Worm (Caenorhabditis elegans) whole organism, L1 larva: Measurements from ENCODE around the gene F54E7.9.

Experiments used
- C16A3.4 ChIP-seq: fragments of 150-350 bp; optimal IDR thresholded peaks from 2 replicates; lab custom pipeline; 2014; ENCODE audit warnings: missing biosample characterization, missing genetic modification characterization
- alr-1 ChIP-seq: fragments of 200-800 bp; sonication (Bioruptor generic); optimal IDR thresholded peaks from 2 replicates; lab custom pipeline; 2018; ENCODE audit warnings: borderline replicate concordance, mild to moderate bottlenecking, missing genetic modification characterization, missing compliant biosample characterization
- aly-2 ChIP-seq: fragments of 150-350 bp; optimal IDR thresholded peaks from 2 replicates; lab custom pipeline; 2014; ENCODE audit warnings: missing biosample characterization, missing genetic modification characterization
- ama-1 ChIP-seq: fragments of 150-350 bp; optimal IDR thresholded peaks from 2 replicates; lab custom pipeline; 2014
- blmp-1 ChIP-seq: fragments of 150-350 bp; optimal IDR thresholded peaks from 2 replicates; lab custom pipeline; 2014; ENCODE audit warnings: missing biosample characterization, missing genetic modification characterization
- ceh-8 ChIP-seq: fragments of 200-800 bp; sonication (Bioruptor generic); optimal IDR thresholded peaks from 2 replicates; lab custom pipeline; 2018; ENCODE audit warnings: mild to moderate bottlenecking, missing genetic modification characterization, moderate library complexity, missing compliant biosample characterization
- ceh-82 ChIP-seq, 3 experiments: fragments of 150-350 bp in 1 of 3; sonication (generic microtip) in 2 of 3; optimal IDR thresholded peaks; 2 replicates each; lab custom pipeline; 2014 to 2017; ENCODE audit warnings: missing biosample characterization in 3 of 3, missing genetic modification characterization in 3 of 3
- ceh-90 ChIP-seq: sonication (generic microtip); optimal IDR thresholded peaks from 2 replicates; lab custom pipeline; 2016; ENCODE audit warnings: missing genetic modification characterization, missing compliant biosample characterization
- ces-1 ChIP-seq: fragments of 150-350 bp; optimal IDR thresholded peaks from 2 replicates; lab custom pipeline; 2014; ENCODE audit warnings: missing biosample characterization, missing genetic modification reagents, missing genetic modification characterization
- dpl-1 ChIP-seq, 3 experiments: fragments of 150-350 bp in 2 of 3; sonication (generic microtip) in 1 of 3; optimal IDR thresholded peaks; 2 replicates each; lab custom pipeline; 2014 to 2017; ENCODE audit warnings: missing biosample characterization in 3 of 3, missing genetic modification characterization in 3 of 3, missing genetic modification reagents in 3 of 3
- dsc-1 ChIP-seq: sonication (generic microtip); optimal IDR thresholded peaks from 2 replicates; lab custom pipeline; 2016; ENCODE audit warnings: mild to moderate bottlenecking, missing genetic modification characterization, missing compliant biosample characterization
- efl-1 ChIP-seq, 4 experiments: fragments of 150-350 bp; optimal IDR thresholded peaks in 3 of 4; peaks in 1 of 4; 1 replicate in 1 of 4; 2 replicates in 3 of 4; lab custom pipeline; 2014; ENCODE audit warnings: missing biosample characterization in 2 of 4, missing genetic modification characterization in 2 of 4, missing genetic modification reagents in 2 of 4
- efl-3 ChIP-seq: fragments of 200-800 bp; sonication (Bioruptor generic); optimal IDR thresholded peaks from 2 replicates; lab custom pipeline; 2018; ENCODE audit warnings: mild to moderate bottlenecking, missing genetic modification characterization, missing compliant biosample characterization
- egl-13 ChIP-seq: sonication (generic microtip); optimal IDR thresholded peaks from 2 replicates; lab custom pipeline; 2016; ENCODE audit warnings: missing genotype, missing genetic modification reagents, missing genetic modification characterization, missing compliant biosample characterization
- egl-27 ChIP-seq, 2 experiments: fragments of 150-350 bp in 1 of 2; sonication (generic microtip); optimal IDR thresholded peaks; 3 replicates each; lab custom pipeline; 2017 to 2018; ENCODE audit warnings: missing biosample characterization in 2 of 2, missing genetic modification characterization in 2 of 2, missing genetic modification reagents in 2 of 2
- fkh-10 ChIP-seq: sonication (generic microtip); optimal IDR thresholded peaks from 2 replicates; lab custom pipeline; 2017; ENCODE audit warnings: missing biosample characterization, missing genetic modification reagents, missing genetic modification characterization
- fos-1 ChIP-seq: fragments of 150-350 bp; optimal IDR thresholded peaks from 2 replicates; lab custom pipeline; 2014; ENCODE audit warnings: missing biosample characterization, missing genetic modification characterization
- hlh-4 ChIP-seq: sonication (generic microtip); optimal IDR thresholded peaks from 2 replicates; lab custom pipeline; 2016; ENCODE audit warnings: mild to moderate bottlenecking, missing genetic modification characterization, missing compliant biosample characterization
- hpl-2 ChIP-seq: fragments of 150-350 bp; optimal IDR thresholded peaks from 2 replicates; lab custom pipeline; 2014; ENCODE audit warnings: missing biosample characterization, missing genetic modification reagents, missing genetic modification characterization
- isw-1 ChIP-seq: fragments of 200-800 bp; sonication (Bioruptor generic); IDR thresholded peaks from 2 replicates; pipeline ENCODE4 v1.3.6; 2022; ENCODE audit warnings: missing genetic modification characterization, missing compliant biosample characterization
- jun-1 ChIP-seq: fragments of 150-350 bp; optimal IDR thresholded peaks from 2 replicates; lab custom pipeline; 2014; ENCODE audit warnings: missing biosample characterization, missing genetic modification reagents, missing genetic modification characterization
- lin-13 ChIP-seq: fragments of 150-350 bp; optimal IDR thresholded peaks from 2 replicates; lab custom pipeline; 2014; ENCODE audit warnings: missing biosample characterization, missing genetic modification reagents, missing genetic modification characterization
- lin-14 ChIP-seq: fragments of 200-800 bp; sonication (Bioruptor generic); optimal IDR thresholded peaks from 2 replicates; lab custom pipeline; 2018; ENCODE audit warnings: mild to moderate bottlenecking, missing genetic modification characterization, moderate library complexity, missing compliant biosample characterization
- lin-15B ChIP-seq: fragments of 150-350 bp; sonication (generic microtip); optimal IDR thresholded peaks from 3 replicates; lab custom pipeline; 2014; ENCODE audit warnings: missing biosample characterization, missing genetic modification characterization
- lin-35 ChIP-seq, 2 experiments: fragments of 150-350 bp; optimal IDR thresholded peaks; 2 replicates each; lab custom pipeline; 2014; ENCODE audit warnings: missing biosample characterization in 2 of 2, missing genetic modification characterization in 2 of 2, missing genetic modification reagents in 2 of 2
- lin-39 ChIP-seq: fragments of 150-350 bp; optimal IDR thresholded peaks from 2 replicates; lab custom pipeline; 2014; ENCODE audit warnings: missing biosample characterization, missing genetic modification reagents, missing genetic modification characterization
- lsy-2 ChIP-seq, 2 experiments: fragments of 150-350 bp; optimal IDR thresholded peaks; 2 replicates each; lab custom pipeline; 2014; ENCODE audit warnings: missing biosample characterization in 2 of 2, missing genetic modification characterization in 2 of 2
- mdl-1 ChIP-seq, 2 experiments: fragments of 150-350 bp; optimal IDR thresholded peaks; 2 replicates each; lab custom pipeline; 2014 to 2017; ENCODE audit warnings: missing biosample characterization in 2 of 2, missing genetic modification characterization in 2 of 2, inconsistent platforms in 1 of 2
- nhr-11 ChIP-seq: fragments of 150-350 bp; optimal IDR thresholded peaks from 2 replicates; lab custom pipeline; 2014; ENCODE audit warnings: missing biosample characterization, missing genetic modification characterization
- nhr-19 ChIP-seq: fragments of 200-800 bp; sonication (Bioruptor generic); conservative IDR thresholded peaks from 2 replicates; pipeline ENCODE4 v1.3.6; 2022; ENCODE audit warnings: missing genetic modification characterization, missing compliant biosample characterization
- nhr-237 ChIP-seq: fragments of 150-350 bp; optimal IDR thresholded peaks from 2 replicates; lab custom pipeline; 2014; ENCODE audit warnings: missing biosample characterization, missing genetic modification characterization
- nhr-77 ChIP-seq: fragments of 150-350 bp; optimal IDR thresholded peaks from 2 replicates; lab custom pipeline; 2014; ENCODE audit warnings: missing biosample characterization, missing genetic modification characterization
- nhr-90 ChIP-seq: sonication (generic microtip); optimal IDR thresholded peaks from 2 replicates; lab custom pipeline; 2016; ENCODE audit warnings: mild to moderate bottlenecking, missing genetic modification characterization, missing compliant biosample characterization; ENCODE audit not compliant: poor library complexity
- pag-3 ChIP-seq: sonication (generic microtip); optimal IDR thresholded peaks from 2 replicates; lab custom pipeline; 2017; ENCODE audit warnings: missing genetic modification characterization, mild to moderate bottlenecking, missing compliant biosample characterization, antibody characterized with exemption, borderline replicate concordance; ENCODE audit not compliant: insufficient read depth
- rnt-1 ChIP-seq: sonication (generic microtip); optimal IDR thresholded peaks from 2 replicates; lab custom pipeline; 2016; ENCODE audit warnings: mild to moderate bottlenecking, missing genetic modification characterization, moderate library complexity, missing compliant biosample characterization
- snu-23 ChIP-seq: sonication (generic microtip); optimal IDR thresholded peaks from 2 replicates; lab custom pipeline; 2016; ENCODE audit warnings: missing genetic modification characterization, missing compliant biosample characterization
- sox-4 ChIP-seq: sonication (generic microtip); optimal IDR thresholded peaks from 2 replicates; lab custom pipeline; 2016; ENCODE audit warnings: missing genetic modification characterization, missing compliant biosample characterization
- sptf-1 ChIP-seq: fragments of 150-350 bp; optimal IDR thresholded peaks from 2 replicates; lab custom pipeline; 2014; ENCODE audit warnings: missing biosample characterization, missing genetic modification characterization
- swsn-7 ChIP-seq: sonication (generic microtip); optimal IDR thresholded peaks from 2 replicates; lab custom pipeline; 2016; ENCODE audit warnings: missing genetic modification characterization, missing compliant biosample characterization
- unc-130 ChIP-seq: fragments of 150-350 bp; optimal IDR thresholded peaks from 2 replicates; lab custom pipeline; 2017; ENCODE audit warnings: missing biosample characterization, missing genetic modification characterization, inconsistent platforms
- unc-30 ChIP-seq: sonication (generic microtip); optimal IDR thresholded peaks from 2 replicates; lab custom pipeline; 2017; ENCODE audit warnings: missing biosample characterization, missing genetic modification characterization
- unc-62 ChIP-seq: fragments of 150-350 bp; optimal IDR thresholded peaks from 2 replicates; lab custom pipeline; 2014; ENCODE audit warnings: missing biosample characterization, missing genetic modification reagents, missing genetic modification characterization
- unc-86 ChIP-seq: sonication (generic microtip); optimal IDR thresholded peaks from 2 replicates; lab custom pipeline; 2016; ENCODE audit warnings: missing genetic modification characterization, missing compliant biosample characterization
- unc-98 ChIP-seq: fragments of 200-800 bp; sonication (Bioruptor generic); IDR thresholded peaks from 2 replicates; pipeline ENCODE4 v1.3.6; 2022; ENCODE audit warnings: missing genetic modification characterization, missing compliant biosample characterization
- vab-15 ChIP-seq: sonication (generic microtip); optimal IDR thresholded peaks from 2 replicates; lab custom pipeline; 2017; ENCODE audit warnings: missing genotype, mild to moderate bottlenecking, missing genetic modification characterization, missing compliant biosample characterization
- xbp-1 ChIP-seq: sonication (generic microtip); optimal IDR thresholded peaks from 2 replicates; lab custom pipeline; 2016; ENCODE audit warnings: missing genetic modification characterization, missing compliant biosample characterization
- zag-1 ChIP-seq: fragments of 150-350 bp; optimal IDR thresholded peaks from 2 replicates; lab custom pipeline; 2014; ENCODE audit warnings: missing biosample characterization, missing genetic modification characterization
- ztf-4 ChIP-seq: fragments of 150-350 bp; optimal IDR thresholded peaks from 2 replicates; lab custom pipeline; 2014; ENCODE audit warnings: missing biosample characterization, missing genetic modification characterization

The F54E7.9 gene

ce11 chrIII:5665710-5666109 lies 12.0 kb downstream of the F54E7.9 start:
- TF ChIP-seq ztf-4 (tag; lab: Kevin White, UChicago) (no peak), snu-23 (GFP tag; lab: Kevin White, UChicago) (no peak), lsy-2 (tag; optimal IDR thresholded peaks at IDR 0.05; lab: Kevin White, UChicago) (no peak), rnt-1 (tag; lab: Kevin White, UChicago) (no peak), hpl-2 (no peak), unc-30 (tag; lab: Kevin White, UChicago) (no peak), blmp-1 (peak; percentile 48), lin-14 (GFP tag; lab: Kevin White, UChicago) (peak; percentile 23), sptf-1 (no peak), swsn-7 (no peak), nhr-11 (tag; lab: Kevin White, UChicago) (no peak), jun-1 (tag; lab: Kevin White, UChicago) (no peak)

ce11 chrIII:5665278-5665677 lies 12.4 kb downstream of the F54E7.9 start:
- TF ChIP-seq snu-23 (GFP tag; lab: Kevin White, UChicago) (no peak), isw-1 (no peak), lin-14 (GFP tag; lab: Kevin White, UChicago) (peak; percentile 53), nhr-19 (GFP tag; lab: Robert Waterston, UW) (no peak), ama-1 (lab: Kevin White, UChicago) (no peak), blmp-1 (peak; percentile 94), efl-1 (optimal IDR thresholded peaks at IDR 0.05; lab: Kevin White, UChicago) (no peak), efl-1 (GFP tag; optimal IDR thresholded peaks at IDR 0.05 in 1 of 2; lab: Kevin White, UChicago) (peak in 1 of 2 experiments; percentile 93), lin-35 (GFP tag; optimal IDR thresholded peaks at IDR 0.05; lab: Kevin White, UChicago) (peak in 1 of 2 experiments; percentile 22), fkh-10 (no peak)
- TF ChIP-seq, all 84 proteins: peak for 4

- TF ChIP-seq lin-39 (no peak), dpl-1 (GFP tag; optimal IDR thresholded peaks at IDR 0.05; lab: Kevin White, UChicago) (no peak), efl-3 (no peak), egl-13 (tag; lab: Kevin White, UChicago) (no peak), mdl-1 (tag; optimal IDR thresholded peaks at IDR 0.05; lab: Kevin White, UChicago) (no peak), lin-13 (GFP tag; lab: Kevin White, UChicago) (no peak), unc-62 (GFP tag; lab: Kevin White, UChicago) (no peak), unc-98 (GFP tag; lab: Robert Waterston, UW) (no peak), rnt-1 (tag; lab: Kevin White, UChicago) (no peak), pag-3 (no peak), zag-1 (tag; lab: Kevin White, UChicago) (no peak), C16A3.4 (no peak), lin-15B (no peak), egl-27 (tag; optimal IDR thresholded peaks at IDR 0.05; lab: Kevin White, UChicago) (no peak), fos-1 (tag; lab: Kevin White, UChicago) (no peak), nhr-237 (no peak), dsc-1 (tag; lab: Kevin White, UChicago) (no peak), ces-1 (GFP tag; lab: Kevin White, UChicago) (no peak)
Observed at ce11 chrIII:5663933-5664332, 13.8 kb downstream of the F54E7.9 start, which contains the start of gene par-3. par-3 (plus strand) TSS chrIII:5664233.

ce11 chrIII:5663521-5663920 lies 14.2 kb downstream of the F54E7.9 start:
- TF ChIP-seq nhr-90 (no peak), nhr-237 (no peak), nhr-19 (GFP tag; lab: Robert Waterston, UW) (no peak), unc-86 (tag; lab: Kevin White, UChicago) (no peak), ceh-82 (tag; optimal IDR thresholded peaks at IDR 0.05; lab: Kevin White, UChicago) (no peak), nhr-77 (tag; lab: Kevin White, UChicago) (no peak), aly-2 (tag; lab: Kevin White, UChicago) (no peak), unc-130 (tag; lab: Kevin White, UChicago) (no peak), hlh-4 (no peak), alr-1 (tag; lab: Kevin White, UChicago) (no peak), sox-4 (tag; lab: Kevin White, UChicago) (no peak), vab-15 (no peak), ceh-90 (tag; lab: Kevin White, UChicago) (no peak), hpl-2 (no peak), lin-35 (GFP tag; optimal IDR thresholded peaks at IDR 0.05; lab: Kevin White, UChicago) (no peak), mdl-1 (tag; optimal IDR thresholded peaks at IDR 0.05; lab: Kevin White, UChicago) (no peak), xbp-1 (no peak), ceh-8 (GFP tag; lab: Kevin White, UChicago) (no peak)
